Worm (Caenorhabditis elegans): ENCODE results near the gene F37C4.4.
A peak's percentile ranks its signal among the peaks of the same experiment; 100 is the strongest.

- no peak for TF ChIP-seq aha-1 (tag; optimal IDR thresholded peaks at IDR 0.05)
- TF ChIP-seq nhr-11 (tag; optimal IDR thresholded peaks at IDR 0.05) = no peak
- no peak for TF ChIP-seq xbp-1 (tag; optimal IDR thresholded peaks at IDR 0.05)
- TF ChIP-seq tbx-2 (tag; optimal IDR thresholded peaks at IDR 0.05) = no peak
- TF ChIP-seq nhr-77 (tag; optimal IDR thresholded peaks at IDR 0.05) = no peak
- TF ChIP-seq efl-3 (GFP tag; optimal IDR thresholded peaks at IDR 0.05) = no peak
- no peak for TF ChIP-seq mep-1 (tag; optimal IDR thresholded peaks at IDR 0.05)
- no peak for TF ChIP-seq elt-3 (tag; optimal IDR thresholded peaks at IDR 0.05)
- no peak for TF ChIP-seq dpl-1 (GFP tag; optimal IDR thresholded peaks at IDR 0.05)
- peak; percentile 95 for TF ChIP-seq fkh-10 (GFP tag; optimal IDR thresholded peaks at IDR 0.05)
These were observed 47.0 kb upstream of the F37C4.4 start for ce11 chrIV:3820133-3820532.

All from whole organism, L1 larva.